Worm (Caenorhabditis elegans) whole organism, early embryonic: ENCODE measurements around the gene fbxb-7.

Source experiments
- ama-1 ChIP-seq: fragments of 150-350 bp; optimal IDR thresholded peaks from 2 replicates; lab custom pipeline; 2014
- sea-1 ChIP-seq: fragments of 200-800 bp; sonication (Bioruptor generic); conservative IDR thresholded peaks from 2 replicates; pipeline ENCODE4 v1.3.6; 2022; ENCODE audit warnings: missing genetic modification characterization, missing compliant biosample characterization

DNA sequence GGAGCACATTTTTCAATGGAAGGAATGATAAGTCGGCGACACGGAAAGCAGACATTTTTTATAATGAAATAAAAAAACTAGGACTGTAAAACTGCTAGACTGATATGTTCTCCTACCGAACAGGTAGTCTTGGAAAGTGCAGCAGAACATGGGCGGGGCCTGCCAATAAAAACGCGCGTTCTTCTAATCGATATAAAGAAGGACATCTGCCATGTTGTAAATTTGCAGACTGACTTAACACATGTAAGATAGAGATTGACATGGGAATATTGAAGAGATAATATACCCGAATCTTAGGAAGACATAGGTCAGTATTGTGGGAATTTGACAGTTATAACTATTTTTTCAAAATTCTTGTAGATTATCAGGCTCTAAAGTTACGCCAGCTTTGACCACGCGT, 49.3 kb upstream of the fbxb-7 start, which contains the start of gene sdz-16:
- TF ChIP-seq ama-1 (lab: Kevin White, UChicago) = no peak
- TF ChIP-seq sea-1 (GFP tag; lab: Robert Waterston, UW) = no peak
